Fruit fly (Drosophila melanogaster): ENCODE measurements around the gene Ect3.

Ect3 gene

DNA sequence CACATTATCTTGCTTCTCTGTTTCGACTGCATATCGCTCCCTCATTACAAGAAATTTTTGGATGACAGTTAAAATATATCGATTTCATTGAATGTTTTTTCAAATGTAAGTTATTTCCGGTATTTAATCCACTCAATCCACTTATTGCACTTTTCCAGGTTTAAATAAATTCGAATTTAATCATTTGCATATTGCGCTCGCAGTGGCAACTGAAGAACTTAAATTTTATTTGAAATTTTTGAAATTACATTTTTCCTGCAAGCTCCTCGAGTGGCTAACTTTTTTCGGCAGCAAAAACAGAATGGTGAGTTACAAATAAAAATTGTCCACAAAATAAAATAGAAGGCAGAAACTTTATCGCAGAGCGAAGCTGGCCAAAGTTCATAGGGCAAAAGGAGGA lies 32.6 kb downstream of the Ect3 start, which contains the start of the genes CG31358, CG42504 and CG42505:
CG31358 (minus strand) TSS at position 101 of the 400 bp plus-strand sequence.
CG42504 (minus strand) TSS at position 101 of the 400 bp plus-strand sequence.
CG42505 (minus strand) TSS at position 101 of the 400 bp plus-strand sequence.
- TF ChIP-seq lov (optimal IDR thresholded peaks at IDR 0.05) (no peak), lov (GFP tag; IDR thresholded peaks at IDR 0.05) (no peak), ham (GFP tag; IDR thresholded peaks at IDR 0.05) (no peak), gce (GFP tag; IDR thresholded peaks at IDR 0.05) (no peak), lola (GFP tag; optimal IDR thresholded peaks at IDR 0.05) (no peak), CG2889 (GFP tag; IDR thresholded peaks at IDR 0.05) (no peak), gt (GFP tag; IDR thresholded peaks at IDR 0.05) (no peak), Sin3A (optimal IDR thresholded peaks at IDR 0.05) (no peak), Chrac-16 (GFP tag; optimal IDR thresholded peaks at IDR 0.05) (no peak), CG30020 (tag; optimal IDR thresholded peaks at IDR 0.05) (no peak), Optix (GFP tag; IDR thresholded peaks at IDR 0.05) (no peak)

DNA sequence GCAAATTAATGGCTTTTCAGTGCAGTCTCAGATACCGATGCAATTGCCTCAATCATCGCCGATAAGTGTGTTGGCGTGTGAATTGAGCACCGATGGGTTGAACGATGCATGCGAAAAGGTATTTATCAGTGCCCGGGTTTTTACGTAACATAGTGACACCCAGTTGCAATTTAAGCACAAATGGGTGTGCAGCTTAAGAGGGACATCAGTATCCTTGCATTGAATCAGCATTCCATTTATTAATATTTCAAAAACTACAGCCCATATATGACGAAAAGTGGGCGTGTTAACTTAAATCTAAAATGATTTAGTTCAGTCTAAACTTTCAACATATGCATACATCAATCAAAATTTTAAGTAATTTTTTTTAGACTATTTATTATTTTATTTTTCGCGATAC lies 33.8 kb downstream of the Ect3 start, which contains the start of gene ssp5:
ssp5 (plus strand) TSS at position 301 of the 400 bp plus-strand sequence.
- TF ChIP-seq Sin3A (optimal IDR thresholded peaks at IDR 0.05), result no peak
- no peak for TF ChIP-seq Dip3 (GFP tag; optimal IDR thresholded peaks at IDR 0.05)
- no peak for TF ChIP-seq sisA (GFP tag; IDR thresholded peaks at IDR 0.05)
- no peak for TF ChIP-seq CG3065 (GFP tag; optimal IDR thresholded peaks at IDR 0.05)
- no peak for TF ChIP-seq CG4282 (GFP tag; optimal IDR thresholded peaks at IDR 0.05)
- TF ChIP-seq Nf-YA (GFP tag; IDR thresholded peaks at IDR 0.05), result no peak
- TF ChIP-seq CG10462 (GFP tag; optimal IDR thresholded peaks at IDR 0.05), result no peak
- TF ChIP-seq Kr (GFP tag; optimal IDR thresholded peaks at IDR 0.05), result no peak
- TF ChIP-seq eve (GFP tag; optimal IDR thresholded peaks at IDR 0.05), result no peak
- no peak for TF ChIP-seq CG18011 (GFP tag; optimal IDR thresholded peaks at IDR 0.05)
- no peak for TF ChIP-seq CG12104 (GFP tag; optimal IDR thresholded peaks at IDR 0.05)
- TF ChIP-seq lbe (GFP tag; optimal IDR thresholded peaks at IDR 0.05), result no peak
- no peak for TF ChIP-seq H2.0 (GFP tag; IDR thresholded peaks at IDR 0.05)
- no peak for TF ChIP-seq CG4424 (GFP tag; optimal IDR thresholded peaks at IDR 0.05)
- TF ChIP-seq Doc3 (GFP tag; IDR thresholded peaks at IDR 0.05; ENCODE audit: partially characterized antibody), result no peak

DNA sequence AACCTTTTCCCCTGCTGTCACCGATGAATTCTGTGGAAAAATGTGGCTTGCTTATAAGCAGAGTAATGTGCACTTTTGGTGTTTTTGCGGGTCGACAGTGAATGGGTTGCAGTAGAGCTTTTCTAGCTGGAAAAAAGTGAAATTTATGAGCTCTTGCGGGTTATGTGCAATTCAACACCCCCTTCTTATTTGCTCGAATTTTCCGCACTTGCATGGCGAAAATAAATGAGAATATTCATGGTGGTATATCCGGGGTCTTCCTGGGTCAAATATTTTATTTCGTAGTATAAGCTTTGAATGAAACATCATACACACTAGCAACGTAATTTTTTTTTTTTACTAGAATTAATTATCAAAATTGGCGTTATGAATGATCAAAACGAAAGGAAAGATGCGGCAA lies 41.1 kb downstream of the Ect3 start, which contains the start of gene CG14736:
CG14736 (plus strand) TSS at position 301 of the 400 bp plus-strand sequence.
- TF ChIP-seq Ets65A (GFP tag) (peak; percentile 87), CG12155 (GFP tag; optimal IDR thresholded peaks at IDR 0.05) (no peak)

DNA sequence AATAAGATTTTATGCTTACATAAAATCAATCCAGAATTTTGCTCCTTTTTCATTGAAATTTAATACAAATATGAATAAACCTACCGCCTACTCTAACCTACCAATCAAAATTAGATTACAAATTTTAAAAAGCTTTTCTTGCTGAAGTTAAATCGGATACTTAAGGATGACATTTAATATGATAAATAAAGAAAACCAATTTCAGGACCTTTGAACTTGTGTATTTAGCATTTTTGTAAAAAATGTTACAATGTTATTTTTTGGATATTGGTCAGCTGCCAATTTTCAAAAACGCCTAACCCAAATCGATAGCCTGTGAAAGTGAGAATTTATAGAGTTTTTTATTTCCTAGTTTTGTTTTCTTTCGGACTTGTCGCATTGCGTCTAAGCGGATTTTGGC lies 50.0 kb downstream of the Ect3 start, which contains the start of gene CG14739:
CG14739 (minus strand) TSS at position 101 of the 400 bp plus-strand sequence.
- peak; percentile 40 for TF ChIP-seq Ets65A (GFP tag)
- no peak for TF ChIP-seq CG18011 (GFP tag; optimal IDR thresholded peaks at IDR 0.05)
- no peak for TF ChIP-seq CG7745 (tag; optimal IDR thresholded peaks at IDR 0.05)

All from whole organism, embryonic.